Fruit fly (Drosophila melanogaster) whole organism: ENCODE data around the gene edin.

Experiments used
- psq ChIP-seq: fragments of >200 bp; optimal IDR thresholded peaks from 2 replicates; lab custom pipeline; 2017
- usp ChIP-seq: fragments of >200 bp; optimal IDR thresholded peaks from 2 replicates; lab custom pipeline; 2017; ENCODE audit warnings: missing biosample characterization, missing genetic modification characterization, mixed read lengths

dm6 chr3L:17531397-17531796, 36.7 kb downstream of the edin start:
- TF ChIP-seq psq (lab: Kevin White, UChicago) (no peak), usp (GFP tag; lab: Kevin White, UChicago) (no peak)
